Worm (Caenorhabditis elegans): ENCODE measurements around the gene gta-1.

DNA sequence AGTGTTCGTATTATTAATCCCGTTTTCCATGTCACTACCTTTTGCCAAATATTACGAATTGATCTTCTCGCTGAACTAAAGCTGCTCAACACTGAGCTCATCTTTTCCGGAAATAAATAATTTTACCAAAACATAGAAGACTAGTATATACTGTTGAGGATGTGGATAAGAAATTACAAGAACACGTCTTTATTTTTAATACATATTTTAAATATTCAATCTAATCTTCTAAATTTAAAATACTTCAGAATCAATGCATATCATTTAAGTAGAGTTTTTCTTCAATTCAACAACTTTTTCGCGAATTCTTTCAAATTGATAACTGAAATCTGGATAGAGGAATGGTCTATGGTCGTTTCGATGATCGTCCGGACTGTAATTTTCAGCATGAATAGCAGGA, 34.4 kb downstream of the gta-1 start, which contains the start of gene abt-1:
- TF ChIP-seq unc-55 (GFP tag; optimal IDR thresholded peaks at IDR 0.05) (no peak), mec-3 (tag; optimal IDR thresholded peaks at IDR 0.05; ENCODE audit: borderline replicate concordance) (no peak), tbx-7 (tag; optimal IDR thresholded peaks at IDR 0.05) (no peak), ceh-34 (tag; optimal IDR thresholded peaks at IDR 0.05) (no peak), ahr-1 (tag; optimal IDR thresholded peaks at IDR 0.05) (no peak), ama-1 (optimal IDR thresholded peaks at IDR 0.05) (no peak), zip-5 (tag; optimal IDR thresholded peaks at IDR 0.05) (no peak), hlh-30 (tag; optimal IDR thresholded peaks at IDR 0.05; ENCODE audit: insufficient read depth) (no peak), nfya-1 (tag; optimal IDR thresholded peaks at IDR 0.05) (no peak), ceh-30 (tag; optimal IDR thresholded peaks at IDR 0.05) (no peak), dve-1 (tag; optimal IDR thresholded peaks at IDR 0.05) (no peak), unc-3 (GFP tag; conservative IDR thresholded peaks at IDR 0.05) (no peak), unc-3 (tag; optimal IDR thresholded peaks at IDR 0.05) (no peak), pag-3 (tag; optimal IDR thresholded peaks at IDR 0.05; ENCODE audit: borderline replicate concordance) (no peak)

All from whole organism, late embryonic.